Fruit fly (Drosophila melanogaster): Measurements from ENCODE around the gene CG43389.

- TF ChIP-seq CG10348 (GFP tag; IDR thresholded peaks at IDR 0.05) (no peak), CG15710 (tag; optimal IDR thresholded peaks at IDR 0.05) (no peak), gl (tag; optimal IDR thresholded peaks at IDR 0.05) (no peak), Ets98B (GFP tag; IDR thresholded peaks at IDR 0.05) (peak; percentile 4; the same call in 1 of the 2 replicates), Pif1A (GFP tag; optimal IDR thresholded peaks at IDR 0.05) (no peak), CG14655 (GFP tag; optimal IDR thresholded peaks at IDR 0.05) (no peak), CG12605 (GFP tag; IDR thresholded peaks at IDR 0.05) (no peak), rn (GFP tag; IDR thresholded peaks at IDR 0.05) (no peak)
These were observed 21.4 kb upstream of the CG43389 start for dm6 chr3L:3226458-3226783.
